Fruit fly (Drosophila melanogaster): Measurements from ENCODE around the gene Pomp.

Gene Pomp

DNA sequence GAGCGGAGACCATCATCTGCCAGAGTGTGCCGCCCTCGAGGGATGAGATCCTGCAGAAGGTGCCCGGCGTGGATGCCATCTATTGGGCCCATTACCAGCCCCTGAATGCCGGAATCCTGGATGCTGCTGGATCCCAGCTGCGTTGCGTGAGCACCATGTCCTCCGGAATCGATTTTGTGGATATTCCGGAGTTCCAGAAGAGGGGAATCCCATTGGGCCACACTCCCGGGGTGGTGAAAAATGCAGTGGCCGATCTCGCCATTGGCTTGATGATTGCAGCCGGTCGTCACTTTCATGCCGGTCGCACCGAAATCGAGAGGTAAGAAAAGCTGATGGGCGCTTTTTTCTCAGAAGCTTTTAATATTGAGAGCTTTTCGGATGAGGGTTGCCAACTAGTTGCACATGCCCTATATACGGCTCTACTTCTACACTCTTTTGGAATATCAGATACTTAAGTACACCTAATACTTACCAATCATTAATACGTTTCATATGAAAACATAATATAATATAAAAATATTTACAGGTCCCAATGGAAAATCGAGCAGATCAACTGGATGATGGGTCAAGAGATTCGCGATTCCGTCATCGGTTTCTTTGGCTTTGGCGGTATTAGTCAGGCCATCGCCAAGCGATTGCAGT, 42.4 kb downstream of the Pomp start (continued):
- TF ChIP-seq row (GFP tag; IDR thresholded peaks at IDR 0.05) (peak; percentile 61), sens (GFP tag) (no peak), CG15696 (tag; optimal IDR thresholded peaks at IDR 0.05) (no peak), Dip2 (GFP tag; IDR thresholded peaks at IDR 0.05) (no peak), CG7271 (tag; optimal IDR thresholded peaks at IDR 0.05) (no peak), H2.0 (GFP tag; IDR thresholded peaks at IDR 0.05) (no peak), repo (GFP tag; optimal IDR thresholded peaks at IDR 0.05) (no peak), shn (GFP tag; optimal IDR thresholded peaks at IDR 0.05) (no peak), NfI (GFP tag; optimal IDR thresholded peaks at IDR 0.05) (peak; percentile 17), corto (GFP tag; optimal IDR thresholded peaks at IDR 0.05) (no peak), ftz-f1 (GFP tag; optimal IDR thresholded peaks at IDR 0.05) (no peak), chinmo (GFP tag; IDR thresholded peaks at IDR 0.05; ENCODE audit: partially characterized antibody) (no peak), lbe (GFP tag; optimal IDR thresholded peaks at IDR 0.05) (peak; percentile 33), BEAF-32 (GFP tag; optimal IDR thresholded peaks at IDR 0.05) (peak; percentile 12), CG18764 (GFP tag; optimal IDR thresholded peaks at IDR 0.05) (no peak), Xbp1 (GFP tag; optimal IDR thresholded peaks at IDR 0.05) (no peak), bigmax (GFP tag; optimal IDR thresholded peaks at IDR 0.05) (no peak), slp2 (GFP tag; optimal IDR thresholded peaks at IDR 0.05) (no peak), vfl (GFP tag; optimal IDR thresholded peaks at IDR 0.05) (no peak), nmo (GFP tag; optimal IDR thresholded peaks at IDR 0.05) (no peak), Ravus (GFP tag; IDR thresholded peaks at IDR 0.05) (no peak), CG16813 (GFP tag; IDR thresholded peaks at IDR 0.05; ENCODE audit: partially characterized antibody) (no peak), Lpt (GFP tag; optimal IDR thresholded peaks at IDR 0.05) (no peak), wek (GFP tag; optimal IDR thresholded peaks at IDR 0.05) (no peak), org-1 (GFP tag; optimal IDR thresholded peaks at IDR 0.05) (no peak), insv (GFP tag; optimal IDR thresholded peaks at IDR 0.05) (no peak), bcd (GFP tag; optimal IDR thresholded peaks at IDR 0.05) (peak; percentile 4), CG11247 (GFP tag; IDR thresholded peaks at IDR 0.05) (no peak), CG1602 (GFP tag; optimal IDR thresholded peaks at IDR 0.05) (no peak), CG10321 (GFP tag; IDR thresholded peaks at IDR 0.05) (0 out of 2 replicates have a peak, but pooled peaks have one; percentile 8), ro (GFP tag; IDR thresholded peaks at IDR 0.05) (no peak), Taf1 (GFP tag; IDR thresholded peaks at IDR 0.05) (no peak), HmgZ (tag; optimal IDR thresholded peaks at IDR 0.05) (no peak), CG8765 (GFP tag; IDR thresholded peaks at IDR 0.05) (no peak), lmd (GFP tag; IDR thresholded peaks at IDR 0.05) (no peak), HHEX (GFP tag; optimal IDR thresholded peaks at IDR 0.05) (no peak), crp (GFP tag; optimal IDR thresholded peaks at IDR 0.05) (peak in 1 of 2 experiments; percentile 77), lilli (GFP tag; optimal IDR thresholded peaks at IDR 0.05) (no peak), Sin3A (optimal IDR thresholded peaks at IDR 0.05) (no peak), ems (GFP tag; optimal IDR thresholded peaks at IDR 0.05) (no peak), CG14965 (GFP tag; optimal IDR thresholded peaks at IDR 0.05; ENCODE audit: borderline replicate concordance) (no peak), eve (GFP tag; optimal IDR thresholded peaks at IDR 0.05) (no peak), tup (GFP tag; optimal IDR thresholded peaks at IDR 0.05) (no peak), CG17568 (GFP tag; optimal IDR thresholded peaks at IDR 0.05) (no peak), CG4820 (GFP tag; optimal IDR thresholded peaks at IDR 0.05) (no peak), D19A (tag; optimal IDR thresholded peaks at IDR 0.05) (peak; percentile 50), Max (GFP tag; optimal IDR thresholded peaks at IDR 0.05) (no peak), ewg (GFP tag; optimal IDR thresholded peaks at IDR 0.05) (no peak), CG5245 (GFP tag; optimal IDR thresholded peaks at IDR 0.05) (no peak), ato (GFP tag; IDR thresholded peaks at IDR 0.05; ENCODE audit: partially characterized antibody) (no peak), gem (tag; optimal IDR thresholded peaks at IDR 0.05) (no peak)
